Worm (Caenorhabditis elegans) whole organism, L1 larva: ENCODE measurements around the gene mars-1.

Experiments used
- ama-1 ChIP-seq: fragments of 150-350 bp; optimal IDR thresholded peaks from 2 replicates; lab custom pipeline; 2014
- ceh-8 ChIP-seq: fragments of 200-800 bp; sonication (Bioruptor generic); optimal IDR thresholded peaks from 2 replicates; lab custom pipeline; 2018; ENCODE audit warnings: mild to moderate bottlenecking, missing genetic modification characterization, moderate library complexity, missing compliant biosample characterization
- elt-2 ChIP-seq: sonication (generic microtip); optimal IDR thresholded peaks from 2 replicates; lab custom pipeline; 2016; ENCODE audit warnings: missing genetic modification characterization, mild to moderate bottlenecking, inconsistent platforms, missing compliant biosample characterization, missing genetic modification reagents
- lin-15B ChIP-seq: fragments of 150-350 bp; sonication (generic microtip); optimal IDR thresholded peaks from 3 replicates; lab custom pipeline; 2014; ENCODE audit warnings: missing biosample characterization, missing genetic modification characterization
- lin-39 ChIP-seq: fragments of 150-350 bp; optimal IDR thresholded peaks from 2 replicates; lab custom pipeline; 2014; ENCODE audit warnings: missing biosample characterization, missing genetic modification reagents, missing genetic modification characterization
- snpc-4 ChIP-seq: fragments of 150-350 bp; optimal IDR thresholded peaks from 2 replicates; lab custom pipeline; 2014; ENCODE audit warnings: missing biosample characterization, missing genetic modification characterization
- tbx-2 ChIP-seq: sonication (generic microtip); optimal IDR thresholded peaks from 2 replicates; lab custom pipeline; 2016; ENCODE audit warnings: missing genetic modification characterization, missing compliant biosample characterization
- zag-1 ChIP-seq: fragments of 150-350 bp; optimal IDR thresholded peaks from 2 replicates; lab custom pipeline; 2014; ENCODE audit warnings: missing biosample characterization, missing genetic modification characterization
- ztf-4 ChIP-seq: fragments of 150-350 bp; optimal IDR thresholded peaks from 2 replicates; lab custom pipeline; 2014; ENCODE audit warnings: missing biosample characterization, missing genetic modification characterization

- TF ChIP-seq lin-39 (tag; lab: Kevin White, UChicago) (no peak), ceh-8 (GFP tag; lab: Kevin White, UChicago) (no peak), elt-2 (no peak), zag-1 (tag; lab: Kevin White, UChicago) (no peak), lin-15B (tag; lab: Kevin White, UChicago) (no peak), ztf-4 (peak; percentile 66), tbx-2 (tag; lab: Kevin White, UChicago) (peak; percentile 16), ama-1 (no peak), snpc-4 (tag; lab: Kevin White, UChicago) (no peak)
Measured at ce11 chrIV:11636409-11636723, 1.1 kb upstream of the mars-1 start, which contains the start of gene F58B3.6.
